Fruit fly (Drosophila melanogaster): Measurements from ENCODE around the gene f-cup.

f-cup gene

DNA sequence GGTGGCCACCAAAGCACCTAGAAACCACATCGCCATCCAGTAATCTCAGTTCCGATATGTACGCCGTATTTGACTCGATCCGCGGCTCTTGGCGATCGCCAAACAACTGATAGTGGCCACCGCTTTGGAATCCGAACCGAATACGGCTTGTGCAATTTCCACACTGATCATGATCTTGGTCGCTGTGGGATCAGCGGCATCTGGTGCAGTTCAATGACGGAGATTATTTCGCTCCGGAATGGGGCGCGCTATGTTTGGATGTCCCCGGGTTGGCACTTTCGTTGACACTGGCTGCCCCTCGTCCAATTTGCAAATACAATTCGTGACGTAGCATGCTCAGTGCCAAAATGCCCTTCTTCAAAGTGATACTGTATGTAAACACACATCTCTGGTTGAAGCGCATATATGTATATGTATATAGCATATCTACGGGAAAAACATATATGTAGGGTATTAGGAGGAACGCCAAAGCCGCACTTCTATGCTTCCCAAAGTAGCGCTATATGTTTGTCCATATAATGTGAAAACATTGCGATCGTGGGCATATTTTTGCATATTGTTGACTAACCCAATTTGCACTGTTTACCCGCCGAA lies 4.8 kb upstream of the f-cup start, which contains the start of gene Adgf-D:
Gene Adgf-D (minus strand): TSS at position 111 of the 594 bp plus-strand sequence.
- TF ChIP-seq Rel (GFP tag; optimal IDR thresholded peaks at IDR 0.05) (no peak), Rel (tag; optimal IDR thresholded peaks at IDR 0.05) (peak; percentile 55), OdsH (GFP tag; optimal IDR thresholded peaks at IDR 0.05) (no peak), h (GFP tag; optimal IDR thresholded peaks at IDR 0.05) (no peak), Myc (optimal IDR thresholded peaks at IDR 0.05) (no peak)

DNA sequence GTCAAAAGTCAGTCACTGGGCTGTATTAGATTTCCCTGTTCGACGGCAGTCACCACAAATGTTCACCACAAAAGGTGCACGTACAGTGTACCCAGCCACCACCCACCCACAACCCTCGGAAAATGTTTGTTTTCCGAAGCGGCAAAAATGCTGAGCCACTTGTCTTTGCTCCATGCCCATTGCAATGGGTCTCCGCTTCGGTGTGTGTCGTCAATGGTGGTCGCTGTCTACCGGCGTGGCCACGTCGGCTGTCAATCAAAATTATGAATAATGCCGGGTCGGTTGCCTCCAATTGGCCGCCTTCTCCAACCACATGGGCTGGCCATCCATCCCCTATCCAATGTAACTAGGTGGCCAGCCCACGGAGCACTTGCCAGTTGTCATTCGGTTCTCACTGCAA lies 446 bp downstream of the f-cup start, which contains the start of gene ninaB:
Gene ninaB (plus strand): TSS at position 374 of the 400 bp plus-strand sequence.
- TF ChIP-seq Hnf4 (GFP tag; optimal IDR thresholded peaks at IDR 0.05) (no peak), ey (GFP tag; optimal IDR thresholded peaks at IDR 0.05) (no peak), Abd-B (GFP tag; optimal IDR thresholded peaks at IDR 0.05) (no peak), sv (GFP tag; optimal IDR thresholded peaks at IDR 0.05) (no peak), HLH106 (tag; optimal IDR thresholded peaks at IDR 0.05) (no peak), dsf (GFP tag; optimal IDR thresholded peaks at IDR 0.05; ENCODE audit: borderline replicate concordance) (no peak), Dif (GFP tag; optimal IDR thresholded peaks at IDR 0.05; ENCODE audit: partially characterized antibody) (no peak), CG9705 (GFP tag; optimal IDR thresholded peaks at IDR 0.05) (no peak), Myc (optimal IDR thresholded peaks at IDR 0.05) (no peak), Dfd (GFP tag; optimal IDR thresholded peaks at IDR 0.05) (no peak), brk (GFP tag; optimal IDR thresholded peaks at IDR 0.05) (no peak), psq (GFP tag; optimal IDR thresholded peaks at IDR 0.05) (no peak), Sp1 (GFP tag; optimal IDR thresholded peaks at IDR 0.05) (no peak), fru (GFP tag; optimal IDR thresholded peaks at IDR 0.05) (no peak), dmrt93B (GFP tag; optimal IDR thresholded peaks at IDR 0.05) (no peak), tai (GFP tag; optimal IDR thresholded peaks at IDR 0.05) (no peak), h (GFP tag; optimal IDR thresholded peaks at IDR 0.05) (no peak)

DNA sequence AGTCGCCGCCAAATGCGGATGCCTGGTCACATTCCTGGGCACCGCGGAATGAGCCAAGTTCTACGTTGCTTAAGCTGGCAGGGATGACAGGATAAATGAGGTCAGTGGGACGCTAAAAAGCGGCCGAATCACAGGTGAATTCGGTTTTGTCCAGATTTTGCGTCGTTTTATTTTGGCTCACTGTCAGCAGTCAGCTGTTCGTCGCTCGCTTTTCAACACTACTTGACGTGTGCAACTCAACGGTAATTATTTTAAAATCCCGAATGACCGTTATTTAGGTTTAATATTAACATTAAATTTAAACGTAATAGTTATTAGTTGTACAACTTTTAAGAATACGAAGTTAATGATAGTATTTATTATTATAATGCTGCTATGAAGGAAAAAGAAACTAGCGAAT lies 1.3 kb downstream of the f-cup start:
- TF ChIP-seq br (GFP tag; optimal IDR thresholded peaks at IDR 0.05) (no peak), pan (optimal IDR thresholded peaks at IDR 0.05) (no peak), Dfd (GFP tag; optimal IDR thresholded peaks at IDR 0.05) (no peak), Hr83 (GFP tag; optimal IDR thresholded peaks at IDR 0.05; ENCODE audit: poor library complexity, severe bottlenecking) (no peak), Abd-B (GFP tag; optimal IDR thresholded peaks at IDR 0.05) (no peak), usp (GFP tag; optimal IDR thresholded peaks at IDR 0.05) (no peak), Dif (GFP tag; optimal IDR thresholded peaks at IDR 0.05; ENCODE audit: partially characterized antibody) (no peak), GATAd (GFP tag; optimal IDR thresholded peaks at IDR 0.05) (no peak), psq (GFP tag; optimal IDR thresholded peaks at IDR 0.05) (no peak), Myc (optimal IDR thresholded peaks at IDR 0.05) (no peak), h (GFP tag; optimal IDR thresholded peaks at IDR 0.05) (no peak), Hnf4 (GFP tag; optimal IDR thresholded peaks at IDR 0.05) (no peak), woc (GFP tag; optimal IDR thresholded peaks at IDR 0.05) (no peak), rgr (GFP tag; optimal IDR thresholded peaks at IDR 0.05) (no peak), CG9705 (GFP tag; optimal IDR thresholded peaks at IDR 0.05) (no peak), Jra (GFP tag; optimal IDR thresholded peaks at IDR 0.05) (no peak), Vsx2 (GFP tag; optimal IDR thresholded peaks at IDR 0.05; ENCODE audit: partially characterized antibody) (no peak), Hr78 (GFP tag; optimal IDR thresholded peaks at IDR 0.05) (no peak), CG32264 (GFP tag; optimal IDR thresholded peaks at IDR 0.05) (no peak), dl (GFP tag; optimal IDR thresholded peaks at IDR 0.05; ENCODE audit: insufficient read depth in 1 of 2, partially characterized antibody in 2 of 2) (no peak)

DNA sequence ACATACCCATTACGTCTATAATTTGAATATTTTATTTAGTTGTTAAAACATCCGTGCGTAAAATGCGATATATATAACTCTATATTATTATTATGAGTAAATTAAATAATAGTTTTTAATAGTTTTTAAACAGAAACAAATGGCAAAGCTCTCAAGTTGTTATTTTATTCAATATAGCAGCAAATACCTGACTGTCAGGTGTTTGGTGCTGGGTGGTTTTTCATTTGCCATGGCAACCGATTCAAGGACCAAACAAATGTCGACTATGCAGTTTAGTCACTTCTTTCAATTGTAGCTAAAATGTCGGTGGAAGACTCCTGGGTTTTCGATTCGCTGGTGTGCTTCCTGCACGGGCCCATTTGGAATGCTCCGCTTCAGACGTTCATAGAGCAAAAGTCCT lies 6.9 kb downstream of the f-cup start, which contains the start of gene CG14367:
Gene CG14367 (plus strand): TSS at position 301 of the 400 bp plus-strand sequence.
- no peak for TF ChIP-seq Sp1 (GFP tag; optimal IDR thresholded peaks at IDR 0.05)
- TF ChIP-seq Dfd (GFP tag; optimal IDR thresholded peaks at IDR 0.05) = no peak
- TF ChIP-seq woc (GFP tag; optimal IDR thresholded peaks at IDR 0.05) = no peak
- no peak for TF ChIP-seq GATAd (GFP tag; optimal IDR thresholded peaks at IDR 0.05)
- no peak for TF ChIP-seq h (GFP tag; optimal IDR thresholded peaks at IDR 0.05)
- no peak for TF ChIP-seq Vsx2 (GFP tag; optimal IDR thresholded peaks at IDR 0.05; ENCODE audit: partially characterized antibody)
- no peak for TF ChIP-seq fru (GFP tag; optimal IDR thresholded peaks at IDR 0.05)
- TF ChIP-seq Jra (GFP tag; optimal IDR thresholded peaks at IDR 0.05) = no peak
- TF ChIP-seq br (GFP tag; optimal IDR thresholded peaks at IDR 0.05) = no peak
- TF ChIP-seq Abd-B (GFP tag; optimal IDR thresholded peaks at IDR 0.05) = no peak
- no peak for TF ChIP-seq usp (GFP tag; optimal IDR thresholded peaks at IDR 0.05)
- TF ChIP-seq brk (GFP tag; optimal IDR thresholded peaks at IDR 0.05) = no peak
- TF ChIP-seq Hr78 (GFP tag; optimal IDR thresholded peaks at IDR 0.05) = no peak
- TF ChIP-seq psq (GFP tag; optimal IDR thresholded peaks at IDR 0.05) = no peak
- no peak for TF ChIP-seq Hnf4 (GFP tag; optimal IDR thresholded peaks at IDR 0.05)
- TF ChIP-seq lola (GFP tag; optimal IDR thresholded peaks at IDR 0.05) = no peak
- no peak for TF ChIP-seq sage (GFP tag; optimal IDR thresholded peaks at IDR 0.05)
- no peak for TF ChIP-seq sv (GFP tag; optimal IDR thresholded peaks at IDR 0.05)
- TF ChIP-seq Myc (optimal IDR thresholded peaks at IDR 0.05) = no peak
- no peak for TF ChIP-seq CrebA (GFP tag; optimal IDR thresholded peaks at IDR 0.05; ENCODE audit: borderline replicate concordance)

All from whole organism, wandering third instar larva.